Worm (Caenorhabditis elegans) whole organism, late embryonic: Measurements from ENCODE around the gene cyp-25A2.
"Not testable (repeated sequence)": the region's sequence is repeated elsewhere in the genome, so short reads cannot be mapped to it uniquely, and the experiment has no call there.

Experiments used
- ama-1 ChIP-seq: fragments of 150-350 bp; optimal IDR thresholded peaks from 2 replicates; lab custom pipeline; 2014
- ceh-30 ChIP-seq: fragments of 150-350 bp; optimal IDR thresholded peaks from 2 replicates; lab custom pipeline; 2014; ENCODE audit warnings: missing biosample characterization, missing genetic modification characterization
- ceh-45 ChIP-seq: fragments of 200-800 bp; sonication (Bioruptor generic); IDR thresholded peaks from 2 replicates; pipeline ENCODE4 v1.3.6; 2022; ENCODE audit warnings: missing genetic modification reagents, missing genetic modification characterization, missing compliant biosample characterization
- elt-2 ChIP-seq: sonication (generic microtip); optimal IDR thresholded peaks from 2 replicates; lab custom pipeline; 2016; ENCODE audit warnings: missing genetic modification reagents, missing genetic modification characterization, missing compliant biosample characterization
- hlh-15 ChIP-seq: sonication (generic microtip); optimal IDR thresholded peaks from 2 replicates; lab custom pipeline; 2016; ENCODE audit warnings: missing genetic modification characterization, missing compliant biosample characterization
- lin-11 ChIP-seq: fragments of 200-800 bp; sonication (Bioruptor generic); optimal IDR thresholded peaks from 2 replicates; lab custom pipeline; 2018; ENCODE audit warnings: mild to moderate bottlenecking, missing genetic modification characterization, missing compliant biosample characterization
- nfya-1 ChIP-seq: sonication (generic microtip); optimal IDR thresholded peaks from 2 replicates; lab custom pipeline; 2017; ENCODE audit warnings: missing genetic modification characterization, mild to moderate bottlenecking, missing compliant biosample characterization, antibody characterized with exemption, moderate library complexity
- npax-4 ChIP-seq: sonication (generic microtip); optimal IDR thresholded peaks from 2 replicates; lab custom pipeline; 2016; ENCODE audit warnings: missing genetic modification characterization, missing compliant biosample characterization
- pha-4 ChIP-seq: fragments of 150-350 bp; optimal IDR thresholded peaks from 2 replicates; lab custom pipeline; 2018; ENCODE audit warnings: missing biosample characterization, missing genetic modification reagents, missing genetic modification characterization
- sdc-2 ChIP-seq: sonication (generic microtip); optimal IDR thresholded peaks from 2 replicates; lab custom pipeline; 2016; ENCODE audit warnings: missing genotype, missing genetic modification characterization, missing compliant biosample characterization
- ttx-3 ChIP-seq: sonication (generic microtip); optimal IDR thresholded peaks from 2 replicates; lab custom pipeline; 2016; ENCODE audit warnings: missing genetic modification reagents, missing genetic modification characterization, missing compliant biosample characterization

- not testable (repeated sequence) for TF ChIP-seq nfya-1 (tag; lab: Kevin White, UChicago); npax-4 (tag; lab: Kevin White, UChicago); lin-11 (tag; lab: Kevin White, UChicago); pha-4; ttx-3 (tag; lab: Kevin White, UChicago); ama-1 (lab: Kevin White, UChicago); sdc-2 (tag; lab: Kevin White, UChicago); ceh-30 (tag; lab: Kevin White, UChicago); elt-2; ceh-45; hlh-15 (tag; lab: Kevin White, UChicago)
Observed at ce11 chrIII:3852030-3852579, 17.1 kb downstream of the cyp-25A2 start, which contains the start of gene cyp-25A4.
